Worm (Caenorhabditis elegans): ENCODE measurements around the gene Y17G9B.8.

The Y17G9B.8 gene

ce11 chrIV:4799114-4799513, 40.5 kb upstream of the Y17G9B.8 start, which contains the start of gene eor-1 (continued):
- TF ChIP-seq grh-1 (GFP tag; IDR thresholded peaks at IDR 0.05) (no peak), Y116A8C.19 (tag; optimal IDR thresholded peaks at IDR 0.05; ENCODE audit: borderline replicate concordance) (no peak), hpl-2 (GFP tag; optimal IDR thresholded peaks at IDR 0.05) (no peak), sup-37 (GFP tag; optimal IDR thresholded peaks at IDR 0.05) (no peak), skn-1 (tag; optimal IDR thresholded peaks at IDR 0.05) (peak; percentile 20), blmp-1 (tag; optimal IDR thresholded peaks at IDR 0.05) (no peak), rnt-1 (tag; optimal IDR thresholded peaks at IDR 0.05) (peak; percentile 17), lin-14 (GFP tag; optimal IDR thresholded peaks at IDR 0.05) (no peak), fkh-10 (GFP tag; optimal IDR thresholded peaks at IDR 0.05) (no peak), swsn-7 (tag; optimal IDR thresholded peaks at IDR 0.05) (peak; percentile 13), efl-3 (GFP tag; optimal IDR thresholded peaks at IDR 0.05) (no peak), alr-1 (tag; optimal IDR thresholded peaks at IDR 0.05; ENCODE audit: borderline replicate concordance) (no peak), nhr-76 (tag; optimal IDR thresholded peaks at IDR 0.05) (no peak), egl-13 (tag; optimal IDR thresholded peaks at IDR 0.05) (no peak), sptf-1 (tag; optimal IDR thresholded peaks at IDR 0.05) (no peak), fkh-8 (tag; optimal IDR thresholded peaks at IDR 0.05) (no peak), egl-27 (tag; optimal IDR thresholded peaks at IDR 0.05) (no peak), unc-130 (tag; optimal IDR thresholded peaks at IDR 0.05) (no peak), ceh-63 (GFP tag; optimal IDR thresholded peaks at IDR 0.05) (no peak), tbx-2 (tag; optimal IDR thresholded peaks at IDR 0.05) (peak; percentile 26), hlh-4 (tag; optimal IDR thresholded peaks at IDR 0.05) (no peak), vab-15 (tag; optimal IDR thresholded peaks at IDR 0.05) (no peak), unc-86 (tag; optimal IDR thresholded peaks at IDR 0.05) (no peak), nhr-19 (GFP tag; conservative IDR thresholded peaks at IDR 0.05) (0 out of 2 replicates have a peak, but pooled peaks have one; percentile 2), unc-62 (GFP tag; optimal IDR thresholded peaks at IDR 0.05) (no peak), nhr-71 (tag; optimal IDR thresholded peaks at IDR 0.05) (no peak), pag-3 (tag; optimal IDR thresholded peaks at IDR 0.05; ENCODE audit: borderline replicate concordance, insufficient read depth) (no peak), mdl-1 (tag; optimal IDR thresholded peaks at IDR 0.05) (no peak), ztf-11 (tag; optimal IDR thresholded peaks at IDR 0.05) (no peak), C04F5.9 (tag; optimal IDR thresholded peaks at IDR 0.05) (no peak), snu-23 (GFP tag; optimal IDR thresholded peaks at IDR 0.05) (peak; percentile 62), ceh-88 (GFP tag; IDR thresholded peaks at IDR 0.05) (no peak), ztf-4 (tag; optimal IDR thresholded peaks at IDR 0.05) (no peak), lin-39 (tag; optimal IDR thresholded peaks at IDR 0.05) (no peak), nhr-11 (tag; optimal IDR thresholded peaks at IDR 0.05) (no peak), sox-4 (tag; optimal IDR thresholded peaks at IDR 0.05) (no peak), ceh-90 (tag; optimal IDR thresholded peaks at IDR 0.05) (no peak), lsy-2 (tag; optimal IDR thresholded peaks at IDR 0.05) (peak; percentile 49 to 77), aha-1 (tag; optimal IDR thresholded peaks at IDR 0.05) (no peak), mef-2 (tag; optimal IDR thresholded peaks at IDR 0.05) (no peak), zip-4 (GFP tag; optimal IDR thresholded peaks at IDR 0.05) (no peak), tlp-1 (tag; optimal IDR thresholded peaks at IDR 0.05) (no peak), mab-9 (GFP tag; IDR thresholded peaks at IDR 0.05) (no peak), snpc-4 (tag; optimal IDR thresholded peaks at IDR 0.05) (no peak), ama-1 (optimal IDR thresholded peaks at IDR 0.05) (no peak), nhr-77 (tag; optimal IDR thresholded peaks at IDR 0.05) (no peak), lin-15B (tag; optimal IDR thresholded peaks at IDR 0.05) (peak; percentile 30), fos-1 (tag; optimal IDR thresholded peaks at IDR 0.05) (no peak), mep-1 (tag; optimal IDR thresholded peaks at IDR 0.05) (no peak), lin-13 (GFP tag; optimal IDR thresholded peaks at IDR 0.05) (no peak), nhr-12 (tag; optimal IDR thresholded peaks at IDR 0.05) (no peak), efl-1 (optimal IDR thresholded peaks at IDR 0.05) (peak; percentile 42 to 55), efl-1 (GFP tag; optimal IDR thresholded peaks at IDR 0.05 in 1 of 2) (peak; percentile 6 to 50), isw-1 (GFP tag; IDR thresholded peaks at IDR 0.05) (no peak), ceh-82 (tag; optimal IDR thresholded peaks at IDR 0.05) (no peak)

All from whole organism, L1 larva.